Worm (Caenorhabditis elegans): ENCODE measurements around the gene srh-209.

ce11 chrV:18412887-18413286, 8.2 kb upstream of the srh-209 start, which contains the start of gene ZK262.2:
- TF ChIP-seq elt-3 (tag; optimal IDR thresholded peaks at IDR 0.05) (no peak), ztf-11 (tag; optimal IDR thresholded peaks at IDR 0.05) (no peak), nhr-11 (tag; optimal IDR thresholded peaks at IDR 0.05) (no peak), lin-13 (GFP tag; optimal IDR thresholded peaks at IDR 0.05) (no peak), unc-62 (GFP tag; optimal IDR thresholded peaks at IDR 0.05) (no peak), crh-2 (tag; optimal IDR thresholded peaks at IDR 0.05) (no peak), peb-1 (tag; optimal IDR thresholded peaks at IDR 0.05) (no peak), mbf-1 (tag; optimal IDR thresholded peaks at IDR 0.05) (no peak), nhr-6 (tag; optimal IDR thresholded peaks at IDR 0.05) (no peak)

Measured in whole organism, L2 larva.